Worm (Caenorhabditis elegans) whole organism, L3 larva: Measurements from ENCODE around the gene srj-26.

Source experiments
- R02D3.7 ChIP-seq: fragments of 150-350 bp; optimal IDR thresholded peaks from 2 replicates; lab custom pipeline; 2014; ENCODE audit warnings: missing biosample characterization, missing genetic modification characterization
- ZK546.5 ChIP-seq: sonication (generic microtip); optimal IDR thresholded peaks from 2 replicates; lab custom pipeline; 2017; ENCODE audit warnings: missing biosample characterization, missing genetic modification characterization
- aly-2 ChIP-seq: fragments of 150-350 bp; optimal IDR thresholded peaks from 2 replicates; lab custom pipeline; 2014; ENCODE audit warnings: missing biosample characterization, missing genetic modification characterization
- ceh-16 ChIP-seq: sonication (generic microtip); optimal IDR thresholded peaks from 2 replicates; lab custom pipeline; 2017; ENCODE audit warnings: missing biosample characterization, missing genetic modification characterization
- ceh-28 ChIP-seq: fragments of 150-350 bp; optimal IDR thresholded peaks from 2 replicates; lab custom pipeline; 2014; ENCODE audit warnings: missing biosample characterization, missing genetic modification reagents, missing genetic modification characterization
- ceh-82 ChIP-seq: fragments of 150-350 bp; optimal IDR thresholded peaks from 2 replicates; lab custom pipeline; 2014; ENCODE audit warnings: missing biosample characterization, missing genetic modification characterization
- ceh-9 ChIP-seq: sonication (generic microtip); optimal IDR thresholded peaks from 2 replicates; lab custom pipeline; 2018; ENCODE audit warnings: missing biosample characterization, missing genetic modification characterization
- daf-12 ChIP-seq: fragments of 150-350 bp; optimal IDR thresholded peaks from 2 replicates; lab custom pipeline; 2014; ENCODE audit warnings: missing biosample characterization, missing genetic modification reagents, missing genetic modification characterization
- egl-5 ChIP-seq: fragments of 150-350 bp; optimal IDR thresholded peaks from 2 replicates; lab custom pipeline; 2017; ENCODE audit warnings: missing biosample characterization, missing genetic modification reagents, missing genetic modification characterization, inconsistent platforms
- elt-1 ChIP-seq: fragments of 150-350 bp; optimal IDR thresholded peaks from 2 replicates; lab custom pipeline; 2014; ENCODE audit warnings: missing biosample characterization, missing genetic modification characterization
- elt-2 ChIP-seq: sonication (generic microtip); optimal IDR thresholded peaks from 2 replicates; lab custom pipeline; 2016; ENCODE audit warnings: missing genetic modification reagents, mild to moderate bottlenecking, missing genetic modification characterization, missing compliant biosample characterization
- elt-3 ChIP-seq, 3 experiments: fragments of 150-350 bp in 1 of 3; sonication (generic microtip) in 2 of 3; optimal IDR thresholded peaks; 2 replicates in 2 of 3; 4 replicates in 1 of 3; lab custom pipeline; 2014 to 2017; ENCODE audit warnings: missing biosample characterization in 3 of 3, missing genetic modification characterization in 3 of 3
- eor-1 ChIP-seq, 2 experiments: fragments of 150-350 bp; optimal IDR thresholded peaks; 2 replicates each; lab custom pipeline; 2014 to 2018; ENCODE audit warnings: missing biosample characterization in 2 of 2, missing genetic modification characterization in 2 of 2
- fkh-2 ChIP-seq: fragments of 150-350 bp; optimal IDR thresholded peaks from 2 replicates; lab custom pipeline; 2014; ENCODE audit warnings: missing biosample characterization, missing genetic modification reagents, missing genetic modification characterization
- fos-1 ChIP-seq: fragments of 150-350 bp; optimal IDR thresholded peaks from 2 replicates; lab custom pipeline; 2014; ENCODE audit warnings: missing biosample characterization, missing genetic modification characterization
- jun-1 ChIP-seq: fragments of 150-350 bp; optimal IDR thresholded peaks from 2 replicates; lab custom pipeline; 2014; ENCODE audit warnings: missing biosample characterization, missing genetic modification reagents, missing genetic modification characterization
- lin-15B ChIP-seq: fragments of 150-350 bp; optimal IDR thresholded peaks from 2 replicates; lab custom pipeline; 2014; ENCODE audit warnings: missing biosample characterization, missing genetic modification characterization
- lsy-12 ChIP-seq: sonication (generic microtip); optimal IDR thresholded peaks from 2 replicates; lab custom pipeline; 2016; ENCODE audit warnings: mild to moderate bottlenecking, missing genetic modification characterization, missing compliant biosample characterization
- mml-1 ChIP-seq: fragments of 150-350 bp; sonication (generic microtip); optimal IDR thresholded peaks from 3 replicates; lab custom pipeline; 2014; ENCODE audit warnings: missing biosample characterization, missing genetic modification characterization
- nhr-12 ChIP-seq: fragments of 150-350 bp; optimal IDR thresholded peaks from 2 replicates; lab custom pipeline; 2014; ENCODE audit warnings: missing biosample characterization, missing genetic modification characterization
- nhr-23 ChIP-seq: fragments of 150-350 bp; optimal IDR thresholded peaks from 2 replicates; lab custom pipeline; 2014; ENCODE audit warnings: missing biosample characterization, missing genetic modification reagents, missing genetic modification characterization
- nhr-237 ChIP-seq: fragments of 150-350 bp; optimal IDR thresholded peaks from 2 replicates; lab custom pipeline; 2014; ENCODE audit warnings: missing biosample characterization, missing genetic modification characterization
- nhr-25 ChIP-seq: sonication (generic microtip); optimal IDR thresholded peaks from 2 replicates; lab custom pipeline; 2017; ENCODE audit warnings: missing biosample characterization, missing genetic modification characterization
- nhr-43 ChIP-seq: sonication (generic microtip); optimal IDR thresholded peaks from 2 replicates; lab custom pipeline; 2016; ENCODE audit warnings: mild to moderate bottlenecking, missing genetic modification characterization, missing compliant biosample characterization; ENCODE audit not compliant: poor library complexity, severe bottlenecking
- nhr-67 ChIP-seq: fragments of 150-350 bp; optimal IDR thresholded peaks from 2 replicates; lab custom pipeline; 2014; ENCODE audit warnings: missing biosample characterization, missing genetic modification characterization
- nhr-77 ChIP-seq: fragments of 150-350 bp; optimal IDR thresholded peaks from 2 replicates; lab custom pipeline; 2014; ENCODE audit warnings: missing biosample characterization, missing genetic modification characterization
- pha-4 ChIP-seq: fragments of 150-350 bp; optimal IDR thresholded peaks from 2 replicates; lab custom pipeline; 2014; ENCODE audit warnings: missing biosample characterization, missing genetic modification reagents, missing genetic modification characterization
- sea-2 ChIP-seq: fragments of 150-350 bp; sonication (generic microtip); optimal IDR thresholded peaks from 4 replicates; lab custom pipeline; 2014; ENCODE audit warnings: missing biosample characterization, missing genetic modification reagents, missing genetic modification characterization
- skn-1 ChIP-seq: fragments of 150-350 bp; optimal IDR thresholded peaks from 2 replicates; lab custom pipeline; 2014; ENCODE audit warnings: missing biosample characterization, missing genetic modification characterization
- snpc-4 ChIP-seq: fragments of 150-350 bp; optimal IDR thresholded peaks from 2 replicates; lab custom pipeline; 2014; ENCODE audit warnings: missing biosample characterization, missing genetic modification characterization
- tbx-2 ChIP-seq: sonication (generic microtip); optimal IDR thresholded peaks from 2 replicates; lab custom pipeline; 2016; ENCODE audit warnings: mild to moderate bottlenecking, missing genetic modification characterization, missing compliant biosample characterization
- unc-39 ChIP-seq: sonication (generic microtip); optimal IDR thresholded peaks from 4 replicates; lab custom pipeline; 2017; ENCODE audit warnings: missing biosample characterization, missing genetic modification characterization
- zag-1 ChIP-seq: fragments of 150-350 bp; optimal IDR thresholded peaks from 2 replicates; lab custom pipeline; 2014; ENCODE audit warnings: missing biosample characterization, missing genetic modification characterization
- ztf-11 ChIP-seq: fragments of 150-350 bp; optimal IDR thresholded peaks from 2 replicates; lab custom pipeline; 2014; ENCODE audit warnings: missing biosample characterization, missing genetic modification characterization
- ztf-4 ChIP-seq: fragments of 150-350 bp; optimal IDR thresholded peaks from 2 replicates; lab custom pipeline; 2014; ENCODE audit warnings: missing biosample characterization, missing genetic modification characterization

The srj-26 gene

DNA sequence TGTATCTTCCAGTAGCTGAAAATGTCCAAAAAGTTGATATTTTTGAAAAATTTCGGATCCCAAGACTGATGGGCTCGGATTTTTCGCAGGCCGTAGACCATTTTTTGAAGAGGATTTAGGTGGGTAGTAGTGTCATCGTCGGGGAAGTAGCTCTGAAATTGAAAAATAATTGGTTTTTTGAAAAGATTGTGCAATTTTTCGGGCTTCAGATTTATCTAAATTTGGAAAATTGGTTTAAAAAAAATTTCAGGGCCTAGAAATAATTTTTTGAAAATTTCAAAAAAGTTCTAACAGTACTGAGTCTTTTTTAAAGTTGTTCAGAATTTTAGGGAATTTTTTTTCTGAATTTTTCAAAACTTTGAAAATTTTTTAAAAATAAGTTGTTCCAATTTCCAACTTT is 38.3 kb upstream of the srj-26 start, which contains the start of gene nhr-288:
TSS of gene nhr-288 (minus strand) at position 101 of the 400 bp plus-strand sequence.
- TF ChIP-seq ceh-82 = no peak
- TF ChIP-seq nhr-237 (tag; lab: Kevin White, UChicago) = no peak
- TF ChIP-seq aly-2 (tag; lab: Kevin White, UChicago) = no peak
- TF ChIP-seq tbx-2 (tag; lab: Kevin White, UChicago) = no peak
- TF ChIP-seq zag-1 (tag; lab: Kevin White, UChicago) = no peak
- no peak for TF ChIP-seq unc-39 (tag; lab: Kevin White, UChicago)
- TF ChIP-seq nhr-25 (tag; lab: Kevin White, UChicago) = no peak
- TF ChIP-seq nhr-43 = no peak
- no peak for TF ChIP-seq ZK546.5 (tag; lab: Kevin White, UChicago)
- TF ChIP-seq ceh-9 (tag; lab: Kevin White, UChicago) = no peak
- TF ChIP-seq elt-3 (tag; optimal IDR thresholded peaks at IDR 0.05; lab: Kevin White, UChicago) = no peak
- TF ChIP-seq daf-12 (tag; lab: Kevin White, UChicago) = no peak
- no peak for TF ChIP-seq mml-1
- no peak for TF ChIP-seq nhr-67 (tag; lab: Kevin White, UChicago)
- TF ChIP-seq R02D3.7 (tag; lab: Kevin White, UChicago) = no peak
- no peak for TF ChIP-seq egl-5 (tag; lab: Kevin White, UChicago)
- TF ChIP-seq pha-4 (tag; lab: Kevin White, UChicago) = no peak

DNA sequence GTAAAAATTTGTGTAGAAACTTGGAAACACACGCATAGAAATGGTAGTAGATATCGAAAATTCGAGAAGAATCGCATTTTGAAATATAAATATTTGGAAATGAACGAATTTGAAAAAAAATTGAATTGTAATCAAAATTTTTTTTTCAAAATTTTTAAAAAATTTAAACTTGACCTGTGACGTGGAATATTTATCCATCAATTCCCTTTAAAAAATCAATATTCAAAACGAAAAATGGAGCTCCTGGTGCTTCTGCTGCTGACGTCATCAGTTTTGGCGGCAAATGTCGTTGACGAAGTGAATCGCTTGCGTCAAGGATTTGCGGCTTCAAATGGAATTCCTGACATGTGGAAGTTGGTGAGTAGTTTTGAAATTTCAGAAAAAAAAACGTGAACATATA is 31.9 kb upstream of the srj-26 start, which contains the start of the genes Y51A2B.4 and Y51A2B.5:
TSS of gene Y51A2B.4 (minus strand) at position 101 of the 400 bp plus-strand sequence.
TSS of gene Y51A2B.5 (plus strand) at position 232 of the 400 bp plus-strand sequence.
- no peak for TF ChIP-seq jun-1 (tag; lab: Kevin White, UChicago)
- no peak for TF ChIP-seq fkh-2
- TF ChIP-seq zag-1 (tag; lab: Kevin White, UChicago) = no peak
- no peak for TF ChIP-seq nhr-23 (tag; lab: Kevin White, UChicago)
- no peak for TF ChIP-seq snpc-4
- TF ChIP-seq nhr-237 (tag; lab: Kevin White, UChicago) = no peak
- TF ChIP-seq ceh-28 (tag; lab: Kevin White, UChicago) = no peak
- TF ChIP-seq fos-1 = no peak
- TF ChIP-seq lin-15B = no peak
- no peak for TF ChIP-seq unc-39 (tag; lab: Kevin White, UChicago)
- no peak for TF ChIP-seq elt-1
- no peak for TF ChIP-seq mml-1
- no peak for TF ChIP-seq nhr-77
- TF ChIP-seq egl-5 (tag; lab: Kevin White, UChicago) = no peak
- no peak for TF ChIP-seq ztf-11 (tag; lab: Kevin White, UChicago)
- no peak for TF ChIP-seq nhr-12
- no peak for TF ChIP-seq elt-2 (tag; lab: Kevin White, UChicago)
- no peak for TF ChIP-seq R02D3.7 (tag; lab: Kevin White, UChicago)
- TF ChIP-seq eor-1 (tag; optimal IDR thresholded peaks at IDR 0.05; lab: Kevin White, UChicago) = no peak

- TF ChIP-seq ZK546.5 (tag; lab: Kevin White, UChicago) (no peak), R02D3.7 (tag; lab: Kevin White, UChicago) (no peak), elt-2 (tag; lab: Kevin White, UChicago) (no peak), aly-2 (tag; lab: Kevin White, UChicago) (no peak), eor-1 (tag; optimal IDR thresholded peaks at IDR 0.05; lab: Kevin White, UChicago) (no peak), nhr-237 (tag; lab: Kevin White, UChicago) (no peak), ceh-9 (tag; lab: Kevin White, UChicago) (no peak), skn-1 (no peak), jun-1 (tag; lab: Kevin White, UChicago) (no peak), snpc-4 (no peak), daf-12 (tag; lab: Kevin White, UChicago) (no peak), egl-5 (tag; lab: Kevin White, UChicago) (no peak), sea-2 (GFP tag; lab: Kevin White, UChicago) (no peak), ztf-4 (tag; lab: Kevin White, UChicago) (no peak), ceh-16 (tag; lab: Kevin White, UChicago) (no peak)
- TF ChIP-seq, all 47 proteins: peak for 0
Measured at ce11 chrV:18394203-18394602, 26.7 kb upstream of the srj-26 start, which contains the start of gene Y51A2B.6. Gene Y51A2B.6 (minus strand): TSS chrV:18394303.

DNA sequence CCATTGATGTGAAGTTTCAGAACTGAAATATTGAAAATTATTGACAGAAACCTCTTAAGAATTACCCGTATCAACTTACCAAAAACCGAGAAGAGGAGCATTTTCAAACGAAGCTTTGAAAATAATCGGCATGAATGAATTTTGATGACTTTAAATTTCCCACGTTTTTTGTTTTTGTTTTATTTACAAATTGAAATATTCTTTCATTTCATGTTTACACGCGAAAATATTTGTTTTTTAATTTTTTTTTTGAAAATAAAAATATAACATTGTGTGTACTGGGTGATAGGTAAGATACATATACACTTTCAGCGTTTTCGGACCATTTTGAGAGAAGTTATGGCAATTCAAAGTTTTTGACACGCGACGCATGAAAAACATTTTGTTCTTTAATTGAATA is 25.2 kb upstream of the srj-26 start, which contains the start of gene Y51A2B.9:
TSS of gene Y51A2B.9 (minus strand) at position 101 of the 400 bp plus-strand sequence.
- TF ChIP-seq fos-1 = no peak
- TF ChIP-seq nhr-43 = no peak
- no peak for TF ChIP-seq pha-4 (tag; lab: Kevin White, UChicago)
- TF ChIP-seq lsy-12 = no peak
- no peak for TF ChIP-seq nhr-12
- TF ChIP-seq ztf-4 (tag; lab: Kevin White, UChicago) = no peak
